Fruit fly (Drosophila melanogaster) whole organism, pupa: ENCODE measurements around the gene CG10970.
A peak's percentile ranks its signal among the peaks of the same experiment; 100 is the strongest.

Source experiments
- CG12605 ChIP-seq: fragments of 200-800 bp; sonication (Bioruptor generic); IDR thresholded peaks from 2 replicates; pipeline ENCODE4 v1.3.6; 2022; ENCODE audit warnings: missing biosample characterization, missing genetic modification characterization
- CG13204 ChIP-seq: fragments of 200-800 bp; sonication (Bioruptor generic); optimal IDR thresholded peaks from 2 replicates; lab custom pipeline; 2018; ENCODE audit warnings: missing biosample characterization, mild to moderate bottlenecking, missing genetic modification characterization, moderate library complexity
- CG15710 ChIP-seq: fragments of 200-800 bp; sonication (Bioruptor generic); optimal IDR thresholded peaks from 2 replicates; lab custom pipeline; 2018; ENCODE audit warnings: missing biosample characterization, mild to moderate bottlenecking, missing genetic modification characterization, moderate library complexity
- CG17806 ChIP-seq: fragments of 200-800 bp; sonication (Bioruptor generic); optimal IDR thresholded peaks from 2 replicates; lab custom pipeline; 2018; ENCODE audit warnings: missing biosample characterization, mild to moderate bottlenecking, missing genetic modification characterization, moderate library complexity
- CG34367 ChIP-seq: fragments of 200-800 bp; sonication (Bioruptor generic); optimal IDR thresholded peaks from 2 replicates; lab custom pipeline; 2018; ENCODE audit warnings: missing biosample characterization, mild to moderate bottlenecking, missing genetic modification characterization
- CG4496 ChIP-seq: fragments of 200-800 bp; sonication (Bioruptor generic); IDR thresholded peaks from 3 replicates; pipeline ENCODE4 v1.3.6; 2022; ENCODE audit warnings: missing biosample characterization, missing genetic modification characterization
- CG8159 ChIP-seq: fragments of 200-800 bp; sonication (Bioruptor generic); optimal IDR thresholded peaks from 3 replicates; lab custom pipeline; 2018; ENCODE audit warnings: missing biosample characterization, mild to moderate bottlenecking, missing genetic modification characterization, moderate library complexity
- CG9948 ChIP-seq: fragments of 200-800 bp; sonication (Bioruptor generic); optimal IDR thresholded peaks from 2 replicates; lab custom pipeline; 2018; ENCODE audit warnings: missing biosample characterization, mild to moderate bottlenecking, missing genetic modification characterization, moderate library complexity
- Pif1B ChIP-seq: fragments of 200-800 bp; sonication (Bioruptor generic); optimal IDR thresholded peaks from 3 replicates; lab custom pipeline; 2016; ENCODE audit warnings: missing biosample characterization, missing genetic modification characterization
- gl ChIP-seq: fragments of 200-800 bp; sonication (Bioruptor generic); optimal IDR thresholded peaks from 2 replicates; lab custom pipeline; 2018; ENCODE audit warnings: missing biosample characterization, mild to moderate bottlenecking, missing genetic modification characterization

dm6 chrX:9080962-9081361, 9.8 kb upstream of the CG10970 start, which contains the start of the genes CG7246 and HP1b:
- TF ChIP-seq Pif1B (GFP tag; lab: Kevin White, UChicago) (peak; percentile 59), CG12605 (GFP tag; lab: Robert Waterston, UW) (0 out of 2 replicates have a peak, but pooled peaks have one; percentile 15), CG13204 (no peak), CG17806 (tag; lab: Kevin White, UChicago) (peak; percentile 67), CG34367 (tag; lab: Kevin White, UChicago) (peak; percentile 18), CG15710 (tag; lab: Kevin White, UChicago) (peak; percentile 62), CG8159 (tag; lab: Kevin White, UChicago) (peak; percentile 52), CG4496 (peak; percentile 79), CG9948 (peak; percentile 37), gl (tag; lab: Kevin White, UChicago) (no peak)
